Fruit fly (Drosophila melanogaster): Measurements from ENCODE around the gene ash1.

- TF ChIP-seq Myc (optimal IDR thresholded peaks at IDR 0.05) (no peak), h (optimal IDR thresholded peaks at IDR 0.05) (no peak)
Measured at dm6 chr3L:19579346-19579745, 19.2 kb downstream of the ash1 start.
